Fruit fly (Drosophila melanogaster) whole organism, embryonic: ENCODE measurements around the gene CG11562.
A peak's percentile ranks its signal among the peaks of the same experiment; 100 is the strongest.

Source experiments
- CG10431 ChIP-seq: fragments of 200-800 bp; sonication (Bioruptor generic); optimal IDR thresholded peaks from 3 replicates; lab custom pipeline; 2018; ENCODE audit warnings: missing biosample characterization, mild to moderate bottlenecking, missing genetic modification characterization
- CG6854 ChIP-seq: fragments of 200-800 bp; sonication (Bioruptor generic); optimal IDR thresholded peaks from 3 replicates; lab custom pipeline; 2017; ENCODE audit warnings: missing biosample characterization, mild to moderate bottlenecking, missing genetic modification characterization
- CG8924 ChIP-seq: fragments of 200-800 bp; optimal IDR thresholded peaks from 3 replicates; lab custom pipeline; 2019; ENCODE audit warnings: missing biosample characterization, mild to moderate bottlenecking, missing genetic modification characterization, moderate library complexity
- CTCF ChIP-seq: fragments of 200-800 bp; sonication (Bioruptor generic); optimal IDR thresholded peaks from 2 replicates; lab custom pipeline; 2017; ENCODE audit warnings: missing biosample characterization, mild to moderate bottlenecking, missing genetic modification characterization, moderate library complexity
- Deaf1 ChIP-seq: fragments of 200-800 bp; optimal IDR thresholded peaks from 3 replicates; lab custom pipeline; 2019; ENCODE audit warnings: missing biosample characterization, mild to moderate bottlenecking, missing genetic modification characterization, moderate library complexity
- Dref ChIP-seq: fragments of 200-800 bp; sonication (Bioruptor generic); IDR thresholded peaks from 2 replicates; pipeline ENCODE4 v1.3.6; 2022; ENCODE audit warnings: missing biosample characterization, missing genetic modification characterization
- H2.0 ChIP-seq: fragments of 200-800 bp; sonication (Bioruptor generic); IDR thresholded peaks from 2 replicates; pipeline ENCODE4 v1.3.6; 2022; ENCODE audit warnings: missing biosample characterization, missing genetic modification characterization
- Sox102F ChIP-seq: fragments of 200-800 bp; sonication (Bioruptor generic); optimal IDR thresholded peaks from 2 replicates; lab custom pipeline; 2018; ENCODE audit warnings: missing biosample characterization, mild to moderate bottlenecking, missing genetic modification characterization, moderate library complexity
- Sry-δ ChIP-seq: fragments of 200-800 bp; sonication (Bioruptor generic); optimal IDR thresholded peaks from 2 replicates; lab custom pipeline; 2016; ENCODE audit warnings: missing biosample characterization, missing genetic modification characterization
- bab2 ChIP-seq: fragments of 200-800 bp; sonication (Bioruptor generic); optimal IDR thresholded peaks from 2 replicates; lab custom pipeline; 2016; ENCODE audit warnings: missing biosample characterization, missing genetic modification characterization
- bigmax ChIP-seq: fragments of 200-800 bp; sonication (Bioruptor generic); optimal IDR thresholded peaks from 2 replicates; lab custom pipeline; 2018; ENCODE audit warnings: missing biosample characterization, mild to moderate bottlenecking, missing genetic modification characterization
- chif ChIP-seq, 2 experiments: fragments of 200-800 bp; sonication (Bioruptor generic); optimal IDR thresholded peaks; 3 replicates each; lab custom pipeline; 2016; ENCODE audit warnings: missing biosample characterization in 2 of 2, missing genetic modification characterization in 2 of 2
- crc ChIP-seq: fragments of 200-800 bp; sonication (Bioruptor generic); optimal IDR thresholded peaks from 2 replicates; lab custom pipeline; 2016; ENCODE audit warnings: missing biosample characterization, missing genetic modification characterization

dm6 chr2L:249048-249825 lies 43.0 kb upstream of the CG11562 start:
- TF ChIP-seq bigmax (GFP tag; lab: Kevin White, UChicago) (no peak), Deaf1 (peak; percentile 75), bab2 (GFP tag; lab: Kevin White, UChicago) (no peak), H2.0 (no peak), chif (GFP tag; optimal IDR thresholded peaks at IDR 0.05; lab: Kevin White, UChicago) (no peak), CG6854 (GFP tag; lab: Kevin White, UChicago) (no peak), Dref (no peak), Sox102F (GFP tag; lab: Kevin White, UChicago) (peak; percentile 42), CG10431 (GFP tag; lab: Kevin White, UChicago) (no peak), Sry-δ (GFP tag; lab: Kevin White, UChicago) (no peak), CG8924 (tag; lab: Kevin White, UChicago) (no peak), CTCF (GFP tag; lab: Kevin White, UChicago) (no peak), crc (no peak)
